Fruit fly (Drosophila melanogaster) whole organism, embryonic: ENCODE measurements around the gene Hou.

Experiments used
- Atf3 ChIP-seq: fragments of 200-800 bp; sonication (Bioruptor generic); optimal IDR thresholded peaks from 3 replicates; lab custom pipeline; 2016; ENCODE audit warnings: missing biosample characterization, missing genetic modification characterization
- CG10654 ChIP-seq: fragments of 200-800 bp; sonication (Bioruptor generic); optimal IDR thresholded peaks from 2 replicates; lab custom pipeline; 2016; ENCODE audit warnings: missing biosample characterization, missing genetic modification characterization
- CG10979 ChIP-seq: fragments of 200-800 bp; sonication (Bioruptor generic); optimal IDR thresholded peaks from 2 replicates; lab custom pipeline; 2018; ENCODE audit warnings: missing biosample characterization, mild to moderate bottlenecking, missing genetic modification characterization, moderate library complexity
- CG11398 ChIP-seq: fragments of 200-800 bp; sonication (Bioruptor generic); optimal IDR thresholded peaks from 2 replicates; lab custom pipeline; 2016; ENCODE audit warnings: missing biosample characterization, missing genetic modification characterization
- CG12071 ChIP-seq: fragments of 200-800 bp; sonication (Bioruptor generic); optimal IDR thresholded peaks from 3 replicates; lab custom pipeline; 2018; ENCODE audit warnings: missing biosample characterization, mild to moderate bottlenecking, missing genetic modification characterization
- CG12219 ChIP-seq: fragments of 200-800 bp; sonication (Bioruptor generic); optimal IDR thresholded peaks from 3 replicates; lab custom pipeline; 2018; ENCODE audit warnings: missing biosample characterization, mild to moderate bottlenecking, missing genetic modification characterization
- CG12391 ChIP-seq: fragments of 200-800 bp; sonication (Bioruptor generic); optimal IDR thresholded peaks from 3 replicates; lab custom pipeline; 2018; ENCODE audit warnings: missing biosample characterization, mild to moderate bottlenecking, missing genetic modification characterization, moderate library complexity
- CG12659 ChIP-seq: fragments of 200-800 bp; sonication (Bioruptor generic); optimal IDR thresholded peaks from 3 replicates; lab custom pipeline; 2017; ENCODE audit warnings: mild to moderate bottlenecking, missing biosample characterization, missing genetic modification reagents, missing genetic modification characterization
- CG13424 ChIP-seq: fragments of 200-800 bp; sonication (Bioruptor generic); optimal IDR thresholded peaks from 2 replicates; lab custom pipeline; 2019; ENCODE audit warnings: missing biosample characterization, mild to moderate bottlenecking, missing genetic modification characterization, moderate library complexity
- CG14014 ChIP-seq: fragments of 200-800 bp; sonication (Bioruptor generic); IDR thresholded peaks from 2 replicates; pipeline ENCODE4 v1.3.6; 2022; ENCODE audit warnings: missing biosample characterization, missing genetic modification characterization
- CG14441 ChIP-seq: fragments of 200-800 bp; sonication (Bioruptor generic); IDR thresholded peaks from 2 replicates; pipeline ENCODE4 v1.3.6; 2022; ENCODE audit warnings: missing biosample characterization, missing genetic modification characterization
- CG16779 ChIP-seq: fragments of 200-800 bp; sonication (Bioruptor generic); IDR thresholded peaks from 2 replicates; pipeline ENCODE4 v1.3.6; 2022; ENCODE audit warnings: missing biosample characterization, missing genetic modification characterization
- CG16813 ChIP-seq: fragments of 200-800 bp; sonication (Bioruptor generic); IDR thresholded peaks from 3 replicates; pipeline ENCODE4 v1.3.6; 2022; ENCODE audit warnings: missing biosample characterization, missing genetic modification characterization; ENCODE audit not compliant: partially characterized antibody
- CG17186 ChIP-seq: fragments of 200-800 bp; sonication (Bioruptor generic); optimal IDR thresholded peaks from 3 replicates; lab custom pipeline; 2017; ENCODE audit warnings: missing biosample characterization, missing genetic modification reagents, missing genetic modification characterization
- CG17328 ChIP-seq: fragments of 200-800 bp; sonication (Bioruptor generic); IDR thresholded peaks from 2 replicates; pipeline ENCODE4 v1.3.6; 2022; ENCODE audit warnings: missing biosample characterization, missing genetic modification characterization
- CG18262 ChIP-seq: fragments of 200-800 bp; optimal IDR thresholded peaks from 3 replicates; lab custom pipeline; 2019; ENCODE audit warnings: missing biosample characterization, mild to moderate bottlenecking, missing genetic modification characterization, moderate library complexity
- CG34376 ChIP-seq: fragments of 200-800 bp; sonication (Bioruptor generic); optimal IDR thresholded peaks from 2 replicates; lab custom pipeline; 2018; ENCODE audit warnings: missing biosample characterization, mild to moderate bottlenecking, missing genetic modification characterization
- CG4282 ChIP-seq: fragments of 200-800 bp; sonication (Bioruptor generic); optimal IDR thresholded peaks from 2 replicates; lab custom pipeline; 2016; ENCODE audit warnings: missing biosample characterization, missing genetic modification characterization
- CG4707 ChIP-seq: fragments of 200-800 bp; sonication (Bioruptor generic); optimal IDR thresholded peaks from 2 replicates; lab custom pipeline; 2018; ENCODE audit warnings: missing biosample characterization, mild to moderate bottlenecking, missing genetic modification characterization, moderate library complexity
- CG4730 ChIP-seq: fragments of 200-800 bp; sonication (Bioruptor generic); IDR thresholded peaks from 2 replicates; pipeline ENCODE4 v1.3.6; 2022; ENCODE audit warnings: missing biosample characterization, missing genetic modification characterization
- CG6654 ChIP-seq: fragments of 200-800 bp; sonication (Bioruptor generic); optimal IDR thresholded peaks from 2 replicates; lab custom pipeline; 2017; ENCODE audit warnings: missing biosample characterization, mild to moderate bottlenecking, missing genetic modification characterization
- CG6689 ChIP-seq: fragments of 200-800 bp; sonication (Bioruptor generic); IDR thresholded peaks from 2 replicates; pipeline ENCODE4 v1.3.6; 2022; ENCODE audit warnings: missing biosample characterization, missing genetic modification characterization
- GATAe ChIP-seq: fragments of 200-800 bp; sonication (Bioruptor generic); conservative IDR thresholded peaks from 2 replicates; pipeline ENCODE4 v1.3.6; 2022; ENCODE audit warnings: missing biosample characterization, missing genetic modification characterization
- H2.0 ChIP-seq: fragments of 200-800 bp; sonication (Bioruptor generic); IDR thresholded peaks from 2 replicates; pipeline ENCODE4 v1.3.6; 2022; ENCODE audit warnings: missing biosample characterization, missing genetic modification characterization
- HLH4C ChIP-seq: fragments of 200-800 bp; sonication (Bioruptor generic); IDR thresholded peaks from 3 replicates; pipeline ENCODE4 v1.3.6; 2022; ENCODE audit warnings: missing biosample characterization, missing genetic modification characterization; ENCODE audit not compliant: partially characterized antibody
- Hmx ChIP-seq: fragments of 200-800 bp; sonication (Bioruptor generic); optimal IDR thresholded peaks from 2 replicates; lab custom pipeline; 2016; ENCODE audit warnings: missing biosample characterization, missing genetic modification characterization
- Hsf ChIP-seq: fragments of 200-800 bp; sonication (Bioruptor generic); optimal IDR thresholded peaks from 3 replicates; lab custom pipeline; 2016; ENCODE audit warnings: missing biosample characterization, missing genetic modification characterization
- Kr ChIP-seq: fragments of 200-800 bp; sonication (Bioruptor generic); optimal IDR thresholded peaks from 2 replicates; lab custom pipeline; 2017; ENCODE audit warnings: missing biosample characterization, mild to moderate bottlenecking, missing genetic modification characterization
- MTF-1 ChIP-seq: fragments of 200-800 bp; sonication (Bioruptor generic); optimal IDR thresholded peaks from 2 replicates; lab custom pipeline; 2018; ENCODE audit warnings: missing biosample characterization, mild to moderate bottlenecking, missing genetic modification characterization, borderline replicate concordance
- Mrtf ChIP-seq: fragments of 200-800 bp; sonication (Bioruptor generic); IDR thresholded peaks from 3 replicates; pipeline ENCODE4 v1.3.6; 2022; ENCODE audit warnings: missing biosample characterization, missing genetic modification characterization
- Nf-YC ChIP-seq: fragments of 200-800 bp; optimal IDR thresholded peaks from 3 replicates; lab custom pipeline; 2019; ENCODE audit warnings: missing biosample characterization, mild to moderate bottlenecking, missing genetic modification characterization, moderate library complexity
- PHDP ChIP-seq: fragments of 200-800 bp; sonication (Bioruptor generic); optimal IDR thresholded peaks from 3 replicates; lab custom pipeline; 2018; ENCODE audit warnings: missing biosample characterization, mild to moderate bottlenecking, missing genetic modification characterization, moderate library complexity
- Tbp ChIP-seq: fragments of >200 bp; optimal IDR thresholded peaks from 2 replicates; lab custom pipeline; 2018; ENCODE audit warnings: missing biosample characterization, missing genetic modification characterization
- btn ChIP-seq: fragments of 200-800 bp; sonication (Bioruptor generic); optimal IDR thresholded peaks from 2 replicates; lab custom pipeline; 2016; ENCODE audit warnings: missing biosample characterization, missing genetic modification characterization
- cas ChIP-seq: fragments of 200-800 bp; sonication (Bioruptor generic); IDR thresholded peaks from 2 replicates; pipeline ENCODE4 v1.3.6; 2022; ENCODE audit warnings: missing biosample characterization, missing genetic modification characterization
- corto ChIP-seq: fragments of 200-800 bp; sonication (Bioruptor generic); optimal IDR thresholded peaks from 2 replicates; lab custom pipeline; 2016; ENCODE audit warnings: missing biosample characterization, mild to moderate bottlenecking, missing genetic modification characterization, moderate library complexity
- esg ChIP-seq: fragments of 200-800 bp; sonication (Bioruptor generic); conservative IDR thresholded peaks from 2 replicates; pipeline ENCODE4 v1.3.6; 2022; ENCODE audit warnings: missing biosample characterization, missing genetic modification characterization
- fu2 ChIP-seq: fragments of 200-800 bp; sonication (Bioruptor generic); optimal IDR thresholded peaks from 2 replicates; lab custom pipeline; 2016; ENCODE audit warnings: missing biosample characterization, missing genetic modification characterization
- grau ChIP-seq: fragments of 200-800 bp; optimal IDR thresholded peaks from 3 replicates; lab custom pipeline; 2019; ENCODE audit warnings: missing biosample characterization, mild to moderate bottlenecking, missing genetic modification characterization, moderate library complexity
- jigr1 ChIP-seq: fragments of 200-800 bp; sonication (Bioruptor generic); IDR thresholded peaks from 3 replicates; pipeline ENCODE4 v1.3.6; 2022; ENCODE audit warnings: missing biosample characterization, missing genetic modification characterization
- kni ChIP-seq: fragments of 200-800 bp; sonication (Bioruptor generic); optimal IDR thresholded peaks from 3 replicates; lab custom pipeline; 2017; ENCODE audit warnings: mild to moderate bottlenecking, missing biosample characterization, missing genetic modification reagents, missing genetic modification characterization
- org-1 ChIP-seq: fragments of 200-800 bp; sonication (Bioruptor generic); optimal IDR thresholded peaks from 2 replicates; lab custom pipeline; 2017; ENCODE audit warnings: missing biosample characterization, missing genetic modification characterization
- otp ChIP-seq: fragments of 200-800 bp; sonication (Bioruptor generic); IDR thresholded peaks from 3 replicates; pipeline ENCODE4, ENCODE4 v1.3.6; 2022; ENCODE audit warnings: missing biosample characterization, missing genetic modification characterization
- pum ChIP-seq: fragments of 200-800 bp; sonication (Bioruptor generic); optimal IDR thresholded peaks from 2 replicates; lab custom pipeline; 2016; ENCODE audit warnings: missing biosample characterization, missing genetic modification characterization
- pzg ChIP-seq: fragments of 200-800 bp; sonication (Bioruptor generic); optimal IDR thresholded peaks from 3 replicates; lab custom pipeline; 2018; ENCODE audit warnings: missing biosample characterization, mild to moderate bottlenecking, missing genetic modification characterization, moderate library complexity
- rib ChIP-seq: fragments of 200-800 bp; sonication (Bioruptor generic); IDR thresholded peaks from 2 replicates; pipeline ENCODE4 v1.3.6; 2022; ENCODE audit warnings: missing biosample characterization, missing genetic modification characterization
- sc ChIP-seq, 3 experiments: fragments of >200 bp in 2 of 3; fragments of 200-800 bp in 1 of 3; sonication (Bioruptor generic) in 1 of 3; optimal IDR thresholded peaks; 2 replicates in 2 of 3; 3 replicates in 1 of 3; lab custom pipeline; 2017; ENCODE audit warnings: mild to moderate bottlenecking in 1 of 3, missing biosample characterization in 1 of 3, missing genetic modification characterization in 1 of 3, missing genetic modification reagents in 1 of 3
- slp2 ChIP-seq: fragments of 200-800 bp; sonication (Bioruptor generic); optimal IDR thresholded peaks from 2 replicates; lab custom pipeline; 2016; ENCODE audit warnings: missing biosample characterization, missing genetic modification characterization
- ttk ChIP-seq: fragments of 200-800 bp; sonication (Bioruptor generic); IDR thresholded peaks from 2 replicates; pipeline ENCODE4 v2.1.2; 2022; ENCODE audit warnings: missing biosample characterization, missing genetic modification characterization
- unc-4 ChIP-seq: fragments of 200-800 bp; sonication (Bioruptor generic); IDR thresholded peaks from 2 replicates; pipeline ENCODE4 v1.3.6; 2022; ENCODE audit warnings: missing biosample characterization, missing genetic modification characterization; ENCODE audit not compliant: partially characterized antibody

Gene Hou

DNA sequence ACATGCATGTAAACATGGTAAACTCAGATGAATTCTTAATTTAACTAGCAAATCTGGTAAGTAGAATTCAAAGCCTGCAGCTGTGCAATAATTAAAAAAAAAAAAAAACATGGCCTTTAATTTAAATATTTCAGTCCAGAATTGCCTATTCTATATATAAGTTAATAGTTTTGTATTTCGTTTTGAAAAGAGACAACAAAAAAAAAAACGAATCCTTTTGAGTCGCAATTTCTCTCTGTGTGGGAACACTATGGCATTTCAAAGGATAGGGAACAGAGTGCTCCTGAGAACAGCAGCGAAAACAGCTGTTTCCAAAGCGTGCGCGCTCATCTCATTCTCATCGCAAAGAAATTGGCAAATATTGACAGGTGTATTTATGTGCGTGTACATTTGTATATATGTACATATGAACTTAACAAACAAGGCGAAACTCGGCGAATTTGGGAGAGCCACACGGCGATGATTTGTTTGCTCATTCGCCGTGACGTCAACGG is 4.5 kb downstream of the Hou start (continued):
- TF ChIP-seq CG11398 (GFP tag; lab: Kevin White, UChicago), result no peak
- TF ChIP-seq CG12219 (GFP tag; lab: Kevin White, UChicago), result peak; percentile 12
- TF ChIP-seq PHDP, result peak; percentile 54
- TF ChIP-seq pum (GFP tag; lab: Kevin White, UChicago), result no peak
- no peak for TF ChIP-seq HLH4C
- peak; percentile 34; the same call in 1 of the 2 replicates for TF ChIP-seq CG17328 (GFP tag; lab: Robert Waterston, UW)
- peak; percentile 31; the same call in 1 of the 2 replicates for TF ChIP-seq cas (GFP tag; lab: Robert Waterston, UW)
- TF ChIP-seq CG4282 (GFP tag; lab: Kevin White, UChicago), result no peak
- peak; percentile 47; the same call in 1 of the 2 replicates for TF ChIP-seq ttk (GFP tag; lab: Robert Waterston, UW)
- peak; percentile 50 for TF ChIP-seq CG12659 (GFP tag; lab: Kevin White, UChicago)
- no peak for TF ChIP-seq CG17186
- peak; percentile 12 for TF ChIP-seq CG10654 (GFP tag; lab: Kevin White, UChicago)
- TF ChIP-seq Nf-YC (tag; lab: Kevin White, UChicago), result peak; percentile 19
- TF ChIP-seq GATAe (GFP tag; lab: Robert Waterston, UW), result no peak
- peak; percentile 6 for TF ChIP-seq kni
- TF ChIP-seq esg, result peak; percentile 60
- peak; percentile 21; the same call in 1 of the 2 replicates for TF ChIP-seq CG14441
- TF ChIP-seq CG12071, result peak; percentile 64
- TF ChIP-seq CG16779 (GFP tag; lab: Robert Waterston, UW), result no peak
- TF ChIP-seq CG12391 (tag; lab: Kevin White, UChicago), result peak; percentile 67
- TF ChIP-seq CG16813 (GFP tag; lab: Robert Waterston, UW), result no peak
- TF ChIP-seq H2.0 (GFP tag; lab: Robert Waterston, UW), result no peak
- TF ChIP-seq CG18262 (tag; lab: Kevin White, UChicago), result peak; percentile 71
- peak; percentile 57 for TF ChIP-seq Hsf (GFP tag; lab: Kevin White, UChicago)
- TF ChIP-seq rib (GFP tag; lab: Robert Waterston, UW), result peak; percentile 58; the same call in 1 of the 2 replicates
- TF ChIP-seq MTF-1, result peak; percentile 39
- TF ChIP-seq CG6689 (GFP tag; lab: Robert Waterston, UW), result peak; percentile 65
- TF ChIP-seq grau (tag; lab: Kevin White, UChicago), result peak; percentile 46
- TF ChIP-seq corto, result no peak
- peak; percentile 35 for TF ChIP-seq Hmx (GFP tag; lab: Kevin White, UChicago)
- no peak for TF ChIP-seq pzg (GFP tag; lab: Kevin White, UChicago)
- TF ChIP-seq sc (optimal IDR thresholded peaks at IDR 0.05; lab: Kevin White, UChicago), result no peak
- peak; percentile 27 for TF ChIP-seq sc (GFP tag; optimal IDR thresholded peaks at IDR 0.05; lab: Kevin White, UChicago)
- TF ChIP-seq CG14014, result peak; percentile 9; the same call in 1 of the 2 replicates
- TF ChIP-seq CG4707 (GFP tag; lab: Kevin White, UChicago), result peak; percentile 39
- TF ChIP-seq CG13424, result peak; percentile 62
- no peak for TF ChIP-seq unc-4
- TF ChIP-seq otp (GFP tag; lab: Robert Waterston, UW), result no peak
- peak; percentile 51 for TF ChIP-seq Atf3 (GFP tag; lab: Kevin White, UChicago)
- no peak for TF ChIP-seq Tbp (GFP tag; lab: Kevin White, UChicago)
- TF ChIP-seq CG10979, result peak; percentile 76
- no peak for TF ChIP-seq CG6654 (GFP tag; lab: Kevin White, UChicago)
- no peak for TF ChIP-seq jigr1
- peak; percentile 11 for TF ChIP-seq fu2
- TF ChIP-seq org-1 (GFP tag; lab: Kevin White, UChicago), result peak; percentile 65
- TF ChIP-seq CG4730 (GFP tag; lab: Robert Waterston, UW), result peak; percentile 37; the same call in 1 of the 2 replicates
- peak; percentile 40 for TF ChIP-seq slp2
- no peak for TF ChIP-seq btn (GFP tag; lab: Kevin White, UChicago)
- TF ChIP-seq CG34376 (GFP tag; lab: Kevin White, UChicago), result peak; percentile 55
- no peak for TF ChIP-seq Kr (GFP tag; lab: Kevin White, UChicago)
- TF ChIP-seq Mrtf (GFP tag; lab: Robert Waterston, UW), result 0 out of 3 replicates have a peak, but pooled peaks have one; percentile 45
